Fruit fly (Drosophila melanogaster) S2 (cell line): ENCODE results near the gene ppk22.

Experiments used
- CG8478 ChIP-seq: fragments of >200 bp; optimal IDR thresholded peaks from 2 replicates; lab custom pipeline; 2018
- CTCF ChIP-seq, 2 experiments: fragments of >200 bp; optimal IDR thresholded peaks; 2 replicates each; lab custom pipeline; 2018

- TF ChIP-seq CTCF (optimal IDR thresholded peaks at IDR 0.05; lab: Kevin White, UChicago) (no peak), CG8478 (lab: Kevin White, UChicago) (no peak)
Observed at dm6 chr3R:24857459-24857858, 2.1 kb downstream of the ppk22 start, which contains the start of gene CAH4.
